Worm (Caenorhabditis elegans) whole organism, young adult: Measurements from ENCODE around the gene klp-12.

Experiments used
- sdz-38 ChIP-seq: sonication (generic microtip); optimal IDR thresholded peaks from 2 replicates; lab custom pipeline; 2016; ENCODE audit warnings: missing genotype, missing genetic modification characterization, missing compliant biosample characterization
- tbx-9 ChIP-seq: sonication (generic microtip); optimal IDR thresholded peaks from 2 replicates; lab custom pipeline; 2016; ENCODE audit warnings: borderline replicate concordance, missing genetic modification characterization, inconsistent platforms, missing compliant biosample characterization

Gene klp-12

ce11 chrIV:11296787-11297186, 62.9 kb downstream of the klp-12 start, which contains the start of gene mttu-1 (continued):
- no peak for TF ChIP-seq sdz-38 (tag; lab: Kevin White, UChicago)
- no peak for TF ChIP-seq tbx-9 (tag; lab: Kevin White, UChicago)
